Fruit fly (Drosophila melanogaster) whole organism: ENCODE data around the gene CG43759.

Experiments
- Dll ChIP-seq: fragments of >200 bp; optimal IDR thresholded peaks from 2 replicates; lab custom pipeline; 2017
- pan ChIP-seq: fragments of >200 bp; optimal IDR thresholded peaks from 2 replicates; lab custom pipeline; 2017
- usp ChIP-seq: fragments of >200 bp; optimal IDR thresholded peaks from 2 replicates; lab custom pipeline; 2017; ENCODE audit warnings: missing biosample characterization, missing genetic modification characterization, mixed read lengths

DNA sequence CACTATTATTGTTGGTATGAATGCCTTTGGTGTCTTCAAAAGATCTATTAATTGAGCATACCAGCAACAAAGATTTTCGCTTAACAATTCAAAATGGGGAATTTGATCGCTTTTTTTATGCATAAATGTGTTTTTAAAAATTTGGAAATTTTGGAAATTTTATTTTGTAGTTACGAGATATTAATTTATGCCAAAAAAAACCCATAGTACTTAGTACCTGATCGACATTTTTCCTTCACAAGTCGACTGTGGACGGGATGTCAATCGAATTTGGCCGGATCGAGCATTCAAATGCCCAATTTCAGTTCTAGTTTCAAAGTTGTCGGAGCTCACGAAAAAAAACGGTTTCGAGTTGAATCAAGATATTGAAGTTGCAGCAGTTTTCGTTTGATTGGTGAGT, 126.5 kb downstream of the CG43759 start, which contains the start of gene CG14190:
- TF ChIP-seq usp (GFP tag; lab: Kevin White, UChicago) = no peak
- no peak for TF ChIP-seq Dll (lab: Kevin White, UChicago)
- no peak for TF ChIP-seq pan
